Worm (Caenorhabditis elegans): ENCODE results near the gene K02F3.12.

Gene K02F3.12

ce11 chrIII:852296-852695 lies 4.1 kb upstream of the K02F3.12 start, which contains the start of gene moma-1:
Gene moma-1, minus strand, starts transcription at chrIII:852396.
- TF ChIP-seq blmp-1 (tag; optimal IDR thresholded peaks at IDR 0.05) (no peak), mep-1 (tag; optimal IDR thresholded peaks at IDR 0.05) (no peak), ceh-43 (GFP tag; optimal IDR thresholded peaks at IDR 0.05) (no peak), nhr-2 (tag; optimal IDR thresholded peaks at IDR 0.05) (no peak), unc-120 (tag; optimal IDR thresholded peaks at IDR 0.05; ENCODE audit: poor library complexity, severe bottlenecking) (no peak), tbx-8 (GFP tag; optimal IDR thresholded peaks at IDR 0.05) (no peak), mab-5 (tag; optimal IDR thresholded peaks at IDR 0.05) (no peak), ceh-83 (GFP tag; optimal IDR thresholded peaks at IDR 0.05) (no peak), nhr-12 (tag; optimal IDR thresholded peaks at IDR 0.05) (no peak), cnd-1 (tag; optimal IDR thresholded peaks at IDR 0.05) (no peak), ztf-11 (tag; optimal IDR thresholded peaks at IDR 0.05) (no peak), nhr-28 (tag; optimal IDR thresholded peaks at IDR 0.05) (no peak)

- TF ChIP-seq nhr-12 (tag; optimal IDR thresholded peaks at IDR 0.05), result no peak
- no peak for TF ChIP-seq ceh-43 (GFP tag; optimal IDR thresholded peaks at IDR 0.05)
- TF ChIP-seq elt-1 (tag; optimal IDR thresholded peaks at IDR 0.05; ENCODE audit: borderline replicate concordance, insufficient read depth), result no peak
- TF ChIP-seq zip-8 (tag; optimal IDR thresholded peaks at IDR 0.05), result no peak
- TF ChIP-seq ztf-11 (tag; optimal IDR thresholded peaks at IDR 0.05), result no peak
- TF ChIP-seq bed-3 (GFP tag; optimal IDR thresholded peaks at IDR 0.05), result no peak
Measured at ce11 chrIII:853414-853813, 2.9 kb upstream of the K02F3.12 start.

ce11 chrIII:853859-854359 lies 2.5 kb upstream of the K02F3.12 start, which contains the start of the genes rnp-5 and tag-51:
Gene rnp-5, minus strand, starts transcription at chrIII:853909.
Gene tag-51, plus strand, starts transcription at chrIII:854221.
- TF ChIP-seq nhr-12 (tag; optimal IDR thresholded peaks at IDR 0.05) (no peak), ceh-39 (tag; optimal IDR thresholded peaks at IDR 0.05) (peak; percentile 10), mls-2 (tag; optimal IDR thresholded peaks at IDR 0.05) (no peak)

ce11 chrIII:856908-857307 lies 548 bp downstream of the K02F3.12 start:
- no peak for TF ChIP-seq sptf-1 (tag; optimal IDR thresholded peaks at IDR 0.05)
- no peak for TF ChIP-seq flh-1 (GFP tag; optimal IDR thresholded peaks at IDR 0.05)
- TF ChIP-seq ceh-39 (tag; optimal IDR thresholded peaks at IDR 0.05), result no peak
- no peak for TF ChIP-seq ces-1 (GFP tag; optimal IDR thresholded peaks at IDR 0.05)
- TF ChIP-seq ham-2 (GFP tag; optimal IDR thresholded peaks at IDR 0.05), result no peak
- TF ChIP-seq zip-8 (tag; optimal IDR thresholded peaks at IDR 0.05), result no peak
- no peak for TF ChIP-seq nhr-28 (tag; optimal IDR thresholded peaks at IDR 0.05)
- no peak for TF ChIP-seq pha-4 (tag; optimal IDR thresholded peaks at IDR 0.05)
- TF ChIP-seq tbx-8 (GFP tag; optimal IDR thresholded peaks at IDR 0.05), result no peak
- no peak for TF ChIP-seq lin-13 (tag; optimal IDR thresholded peaks at IDR 0.05)
- TF ChIP-seq sem-2 (GFP tag; optimal IDR thresholded peaks at IDR 0.05), result no peak
- TF ChIP-seq nhr-12 (tag; optimal IDR thresholded peaks at IDR 0.05), result no peak
- TF ChIP-seq blmp-1 (tag; optimal IDR thresholded peaks at IDR 0.05), result no peak
- TF ChIP-seq nhr-76 (tag; optimal IDR thresholded peaks at IDR 0.05), result no peak
- TF ChIP-seq bed-3 (GFP tag; optimal IDR thresholded peaks at IDR 0.05), result no peak
- no peak for TF ChIP-seq mab-5 (tag; optimal IDR thresholded peaks at IDR 0.05)
- no peak for TF ChIP-seq mep-1 (tag; optimal IDR thresholded peaks at IDR 0.05)
- no peak for TF ChIP-seq ceh-83 (GFP tag; optimal IDR thresholded peaks at IDR 0.05)
- no peak for TF ChIP-seq unc-62 (GFP tag; optimal IDR thresholded peaks at IDR 0.05)

ce11 chrIII:859898-860297 lies 3.5 kb downstream of the K02F3.12 start, which contains the start of gene exos-4.2:
Gene exos-4.2, plus strand, starts transcription at chrIII:860198.
- no peak for TF ChIP-seq nhr-76 (tag; optimal IDR thresholded peaks at IDR 0.05)
- TF ChIP-seq ceh-83 (GFP tag; optimal IDR thresholded peaks at IDR 0.05), result no peak
- TF ChIP-seq pha-4 (tag; optimal IDR thresholded peaks at IDR 0.05), result no peak
- TF ChIP-seq nhr-12 (tag; optimal IDR thresholded peaks at IDR 0.05), result no peak
- TF ChIP-seq sem-2 (GFP tag; optimal IDR thresholded peaks at IDR 0.05), result no peak
- no peak for TF ChIP-seq mep-1 (tag; optimal IDR thresholded peaks at IDR 0.05)
- no peak for TF ChIP-seq nhr-237 (tag; optimal IDR thresholded peaks at IDR 0.05)
- no peak for TF ChIP-seq hlh-1 (tag; optimal IDR thresholded peaks at IDR 0.05)
- no peak for TF ChIP-seq nhr-28 (tag; optimal IDR thresholded peaks at IDR 0.05)
- TF ChIP-seq cnd-1 (tag; optimal IDR thresholded peaks at IDR 0.05), result no peak

- TF ChIP-seq ces-1 (GFP tag; optimal IDR thresholded peaks at IDR 0.05), result peak; percentile 93
- no peak for TF ChIP-seq ceh-43 (GFP tag; optimal IDR thresholded peaks at IDR 0.05)
Measured at ce11 chrIII:861819-862356, 5.5 kb downstream of the K02F3.12 start, which contains the start of gene arx-4. Gene arx-4, plus strand, starts transcription at chrIII:862306.
